Fruit fly (Drosophila melanogaster) whole organism, embryonic: ENCODE data around the gene Obp99c.
A peak's percentile ranks its signal among the peaks of the same experiment; 100 is the strongest.

Source experiments
- ATbp ChIP-seq: fragments of 200-800 bp; sonication (Bioruptor generic); optimal IDR thresholded peaks from 2 replicates; lab custom pipeline; 2017; ENCODE audit warnings: missing biosample characterization, mild to moderate bottlenecking, missing genetic modification characterization, missing genetic modification reagents
- Awh ChIP-seq: fragments of 200-800 bp; sonication (Bioruptor generic); IDR thresholded peaks from 2 replicates; pipeline ENCODE4, ENCODE4 v1.3.6; 2022; ENCODE audit warnings: missing biosample characterization, missing genetic modification characterization
- Bdp1 ChIP-seq: fragments of 200-800 bp; sonication (Bioruptor generic); optimal IDR thresholded peaks from 3 replicates; lab custom pipeline; 2016; ENCODE audit warnings: missing biosample characterization, missing genetic modification characterization
- CG11560 ChIP-seq: fragments of 200-800 bp; sonication (Bioruptor generic); IDR thresholded peaks from 3 replicates; pipeline ENCODE4 v1.3.6; 2022; ENCODE audit warnings: missing biosample characterization, missing genetic modification characterization
- CG11723 ChIP-seq: fragments of 200-800 bp; sonication (Bioruptor generic); optimal IDR thresholded peaks from 2 replicates; lab custom pipeline; 2017; ENCODE audit warnings: missing biosample characterization, mild to moderate bottlenecking, missing genetic modification characterization
- CG12219 ChIP-seq: fragments of 200-800 bp; sonication (Bioruptor generic); optimal IDR thresholded peaks from 3 replicates; lab custom pipeline; 2018; ENCODE audit warnings: missing biosample characterization, mild to moderate bottlenecking, missing genetic modification characterization
- CG12236 ChIP-seq: fragments of 200-800 bp; sonication (Bioruptor generic); optimal IDR thresholded peaks from 2 replicates; lab custom pipeline; 2016; ENCODE audit warnings: missing biosample characterization, missing genetic modification characterization
- CG13296 ChIP-seq: fragments of 200-800 bp; sonication (Bioruptor generic); optimal IDR thresholded peaks from 3 replicates; lab custom pipeline; 2018; ENCODE audit warnings: missing biosample characterization, mild to moderate bottlenecking, missing genetic modification characterization
- CG13894 ChIP-seq: fragments of 200-800 bp; sonication (Bioruptor generic); optimal IDR thresholded peaks from 3 replicates; lab custom pipeline; 2018; ENCODE audit warnings: missing biosample characterization, mild to moderate bottlenecking, missing genetic modification characterization, moderate library complexity
- CG14441 ChIP-seq: fragments of 200-800 bp; sonication (Bioruptor generic); IDR thresholded peaks from 2 replicates; pipeline ENCODE4 v1.3.6; 2022; ENCODE audit warnings: missing biosample characterization, missing genetic modification characterization
- CG14965 ChIP-seq: fragments of 200-800 bp; sonication (Bioruptor generic); optimal IDR thresholded peaks from 2 replicates; lab custom pipeline; 2016; ENCODE audit warnings: missing biosample characterization, missing genetic modification characterization, borderline replicate concordance
- CG16813 ChIP-seq: fragments of 200-800 bp; sonication (Bioruptor generic); IDR thresholded peaks from 3 replicates; pipeline ENCODE4 v1.3.6; 2022; ENCODE audit warnings: missing biosample characterization, missing genetic modification characterization; ENCODE audit not compliant: partially characterized antibody
- CG17385 ChIP-seq: fragments of 200-800 bp; sonication (Bioruptor generic); optimal IDR thresholded peaks from 3 replicates; lab custom pipeline; 2018; ENCODE audit warnings: missing biosample characterization, mild to moderate bottlenecking, missing genetic modification characterization
- CG17802 ChIP-seq: fragments of 200-800 bp; sonication (Bioruptor generic); optimal IDR thresholded peaks from 2 replicates; lab custom pipeline; 2018; ENCODE audit warnings: missing biosample characterization, mild to moderate bottlenecking, missing genetic modification characterization, moderate library complexity
- CG18262 ChIP-seq: fragments of 200-800 bp; optimal IDR thresholded peaks from 3 replicates; lab custom pipeline; 2019; ENCODE audit warnings: missing biosample characterization, mild to moderate bottlenecking, missing genetic modification characterization, moderate library complexity
- CG30403 ChIP-seq: fragments of 200-800 bp; sonication (Bioruptor generic); optimal IDR thresholded peaks from 3 replicates; lab custom pipeline; 2016; ENCODE audit warnings: missing biosample characterization, missing genetic modification characterization
- CG3726 ChIP-seq: fragments of 200-800 bp; sonication (Bioruptor generic); IDR thresholded peaks from 3 replicates; pipeline ENCODE4, ENCODE4 v1.3.6; 2022; ENCODE audit warnings: missing biosample characterization, missing genetic modification characterization
- CG6175 ChIP-seq: fragments of 200-800 bp; sonication (Bioruptor generic); IDR thresholded peaks from 3 replicates; pipeline ENCODE4 v1.3.6; 2022; ENCODE audit warnings: missing biosample characterization, missing genetic modification characterization
- CG6791 ChIP-seq: fragments of 200-800 bp; sonication (Bioruptor generic); IDR thresholded peaks from 3 replicates; pipeline ENCODE4 v1.3.6; 2022; ENCODE audit warnings: missing biosample characterization, missing genetic modification characterization; ENCODE audit not compliant: partially characterized antibody
- CG8359 ChIP-seq: fragments of 200-800 bp; sonication (Bioruptor generic); optimal IDR thresholded peaks from 2 replicates; lab custom pipeline; 2017; ENCODE audit warnings: missing biosample characterization, mild to moderate bottlenecking, missing genetic modification characterization, borderline replicate concordance
- CG8388 ChIP-seq: fragments of 200-800 bp; sonication (Bioruptor generic); optimal IDR thresholded peaks from 2 replicates; lab custom pipeline; 2019; ENCODE audit warnings: missing biosample characterization, mild to moderate bottlenecking, missing genetic modification characterization, moderate library complexity
- CG8478 ChIP-seq: fragments of >200 bp; optimal IDR thresholded peaks from 2 replicates; lab custom pipeline; 2018
- CG8944 ChIP-seq: fragments of 200-800 bp; sonication (Bioruptor generic); optimal IDR thresholded peaks from 3 replicates; lab custom pipeline; 2016; ENCODE audit warnings: missing biosample characterization, missing genetic modification characterization
- CG9876 ChIP-seq: fragments of 200-800 bp; sonication (Bioruptor generic); optimal IDR thresholded peaks from 2 replicates; lab custom pipeline; 2016; ENCODE audit warnings: missing biosample characterization, missing genetic modification characterization
- Doc2 ChIP-seq: fragments of 200-800 bp; sonication (Bioruptor generic); IDR thresholded peaks from 2 replicates; pipeline ENCODE4 v1.3.6; 2022; ENCODE audit warnings: missing biosample characterization, missing genetic modification characterization
- Dref ChIP-seq: fragments of 200-800 bp; sonication (Bioruptor generic); IDR thresholded peaks from 2 replicates; pipeline ENCODE4 v1.3.6; 2022; ENCODE audit warnings: missing biosample characterization, missing genetic modification characterization
- HLHmδ ChIP-seq: fragments of 200-800 bp; sonication (Bioruptor generic); optimal IDR thresholded peaks from 2 replicates; lab custom pipeline; 2018; ENCODE audit warnings: missing biosample characterization, mild to moderate bottlenecking, missing genetic modification characterization, moderate library complexity
- Hr39 ChIP-seq: fragments of >200 bp; optimal IDR thresholded peaks from 2 replicates; lab custom pipeline; 2017
- NK7.1 ChIP-seq: fragments of 200-800 bp; sonication (Bioruptor generic); optimal IDR thresholded peaks from 3 replicates; lab custom pipeline; 2016; ENCODE audit warnings: missing biosample characterization, missing genetic modification characterization
- Nf-YC ChIP-seq: fragments of 200-800 bp; optimal IDR thresholded peaks from 3 replicates; lab custom pipeline; 2019; ENCODE audit warnings: missing biosample characterization, mild to moderate bottlenecking, missing genetic modification characterization, moderate library complexity
- NfI ChIP-seq: fragments of 200-800 bp; sonication (Bioruptor generic); optimal IDR thresholded peaks from 3 replicates; lab custom pipeline; 2018; ENCODE audit warnings: missing biosample characterization, mild to moderate bottlenecking, missing genetic modification characterization, moderate library complexity
- Rfx ChIP-seq: fragments of 200-800 bp; sonication (Bioruptor generic); IDR thresholded peaks from 2 replicates; pipeline ENCODE4 v1.3.6; 2022; ENCODE audit warnings: missing biosample characterization, missing genetic modification characterization
- Side ChIP-seq: fragments of 200-800 bp; sonication (Bioruptor generic); optimal IDR thresholded peaks from 2 replicates; lab custom pipeline; 2016; ENCODE audit warnings: missing biosample characterization, missing genetic modification characterization
- Sin3A ChIP-seq: fragments of >200 bp; optimal IDR thresholded peaks from 2 replicates; lab custom pipeline; 2018
- Sox100B ChIP-seq: fragments of 200-800 bp; sonication (Bioruptor generic); optimal IDR thresholded peaks from 3 replicates; lab custom pipeline; 2018; ENCODE audit warnings: missing biosample characterization, mild to moderate bottlenecking, missing genetic modification characterization
- bsh ChIP-seq, 2 experiments: fragments of 200-800 bp; sonication (Bioruptor generic); optimal IDR thresholded peaks; 2 replicates each; lab custom pipeline; 2017 to 2018; ENCODE audit warnings: mild to moderate bottlenecking in 2 of 2, missing biosample characterization in 2 of 2, missing genetic modification characterization in 2 of 2, moderate library complexity in 1 of 2
- dysf ChIP-seq: fragments of 200-800 bp; sonication (Bioruptor generic); IDR thresholded peaks from 3 replicates; pipeline ENCODE4 v1.3.6; 2022; ENCODE audit warnings: missing biosample characterization, missing genetic modification characterization
- gro ChIP-seq: fragments of 200-800 bp; sonication (Bioruptor generic); optimal IDR thresholded peaks from 2 replicates; lab custom pipeline; 2016; ENCODE audit warnings: missing biosample characterization, missing genetic modification characterization
- gsb ChIP-seq: fragments of 200-800 bp; sonication (Bioruptor generic); IDR thresholded peaks from 2 replicates; pipeline ENCODE4 v1.3.6; 2022; ENCODE audit warnings: missing biosample characterization, missing genetic modification characterization
- mam ChIP-seq: fragments of 200-800 bp; sonication (Bioruptor generic); optimal IDR thresholded peaks from 3 replicates; lab custom pipeline; 2016; ENCODE audit warnings: missing biosample characterization, missing genetic modification characterization
- oc ChIP-seq: fragments of 200-800 bp; sonication (Bioruptor generic); optimal IDR thresholded peaks from 2 replicates; lab custom pipeline; 2018; ENCODE audit warnings: missing biosample characterization, mild to moderate bottlenecking, missing genetic modification characterization, moderate library complexity
- odd ChIP-seq: fragments of 200-800 bp; sonication (Bioruptor generic); optimal IDR thresholded peaks from 2 replicates; lab custom pipeline; 2017; ENCODE audit warnings: missing biosample characterization, mild to moderate bottlenecking, missing genetic modification characterization
- ro ChIP-seq: fragments of 200-800 bp; sonication (Bioruptor generic); IDR thresholded peaks from 2 replicates; pipeline ENCODE4 v1.3.6; 2022; ENCODE audit warnings: missing biosample characterization, missing genetic modification characterization
- sens-2 ChIP-seq: fragments of 200-800 bp; sonication (Bioruptor generic); IDR thresholded peaks from 2 replicates; pipeline ENCODE4 v1.3.6; 2022; ENCODE audit warnings: missing biosample characterization, missing genetic modification characterization

The Obp99c gene

DNA sequence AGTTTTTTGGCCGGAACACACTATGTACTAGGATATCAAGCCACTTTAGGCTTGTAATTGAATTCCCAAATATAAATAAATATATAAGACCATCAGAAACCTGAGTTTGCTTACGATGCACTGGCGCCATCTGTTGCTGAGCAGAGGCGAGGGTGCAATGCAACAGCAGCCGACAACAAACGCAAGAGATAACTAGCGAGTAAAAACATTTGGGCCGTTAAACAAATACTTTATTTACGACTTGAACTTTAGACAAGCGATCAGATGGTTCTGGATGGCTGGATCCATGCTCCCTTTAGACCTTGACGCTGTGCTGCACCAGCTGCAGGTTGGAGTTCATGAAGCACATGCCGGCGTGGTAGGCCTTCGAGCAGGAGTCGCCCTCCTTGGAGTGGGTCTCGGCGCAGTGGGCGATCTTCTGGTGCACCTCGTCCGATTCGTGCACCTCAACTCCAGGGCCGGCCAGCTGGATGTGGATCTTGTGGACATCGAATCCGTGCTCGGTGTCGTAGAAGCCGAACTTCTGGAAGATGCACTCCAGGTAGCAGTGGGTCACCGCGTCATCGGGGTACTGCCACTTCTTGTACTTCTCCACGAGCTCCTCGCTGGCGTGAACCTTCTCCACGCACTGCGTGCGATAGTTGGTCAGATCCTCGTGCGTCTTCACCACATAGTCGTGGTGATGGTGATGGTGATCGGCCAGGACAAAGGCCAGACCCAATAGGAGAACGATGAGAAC lies 27.1 kb upstream of the Obp99c start (continued):
- TF ChIP-seq gro (GFP tag; lab: Kevin White, UChicago) (no peak), CG8478 (lab: Kevin White, UChicago) (peak; percentile 34), bsh (GFP tag; optimal IDR thresholded peaks at IDR 0.05; lab: Kevin White, UChicago) (peak in 1 of 2 experiments; percentile 1), CG17385 (GFP tag; lab: Kevin White, UChicago) (no peak), gsb (GFP tag; lab: Robert Waterston, UW) (0 out of 2 replicates have a peak, but pooled peaks have one; percentile 20), Rfx (0 out of 2 replicates have a peak, but pooled peaks have one; percentile 13), CG6175 (GFP tag; lab: Robert Waterston, UW) (no peak), ro (no peak), CG9876 (GFP tag; lab: Kevin White, UChicago) (no peak), Sin3A (lab: Kevin White, UChicago) (no peak), CG17802 (tag; lab: Kevin White, UChicago) (no peak), Doc2 (GFP tag; lab: Robert Waterston, UW) (no peak), Awh (GFP tag; lab: Robert Waterston, UW) (no peak), NfI (GFP tag; lab: Kevin White, UChicago) (peak; percentile 28), Sox100B (GFP tag; lab: Kevin White, UChicago) (peak; percentile 15), CG11723 (GFP tag; lab: Kevin White, UChicago) (no peak), CG6791 (no peak; the same call in 2 of the 3 replicates), CG3726 (GFP tag; lab: Robert Waterston, UW) (no peak), sens-2 (GFP tag; lab: Robert Waterston, UW) (no peak), CG14965 (GFP tag; lab: Kevin White, UChicago) (peak; percentile 78), NK7.1 (GFP tag; lab: Kevin White, UChicago) (no peak), dysf (GFP tag; lab: Robert Waterston, UW) (0 out of 3 replicates have a peak, but pooled peaks have one; percentile 17), HLHmδ (GFP tag; lab: Kevin White, UChicago) (peak; percentile 47), Side (GFP tag; lab: Kevin White, UChicago) (no peak), Dref (GFP tag; lab: Robert Waterston, UW) (no peak), CG12236 (GFP tag; lab: Kevin White, UChicago) (no peak), CG14441 (GFP tag; lab: Robert Waterston, UW) (no peak), CG8359 (GFP tag; lab: Kevin White, UChicago) (peak; percentile 33)

dm6 chr3R:29715277-29715676 lies 26.2 kb upstream of the Obp99c start, which contains the start of gene Dup99B:
TSS of gene Dup99B (minus strand) at chr3R:29715377.
- no peak for TF ChIP-seq CG12219 (GFP tag; lab: Kevin White, UChicago)
- TF ChIP-seq CG13894, result no peak
- no peak for TF ChIP-seq CG30403
- no peak for TF ChIP-seq CG18262
- TF ChIP-seq Bdp1 (GFP tag; lab: Kevin White, UChicago), result no peak
- TF ChIP-seq odd (GFP tag; lab: Kevin White, UChicago), result no peak
- no peak for TF ChIP-seq ATbp
- TF ChIP-seq mam, result no peak
- TF ChIP-seq CG13296, result no peak
- TF ChIP-seq CG16813, result no peak
- no peak for TF ChIP-seq CG8944 (GFP tag; lab: Kevin White, UChicago)
- TF ChIP-seq Hr39 (lab: Kevin White, UChicago), result no peak
- no peak for TF ChIP-seq oc (tag; lab: Kevin White, UChicago)
- no peak for TF ChIP-seq CG11560 (tag; lab: Robert Waterston, UW)
- TF ChIP-seq CG8388 (GFP tag; lab: Kevin White, UChicago), result no peak
- TF ChIP-seq Nf-YC (tag; lab: Kevin White, UChicago), result no peak
- TF ChIP-seq gro (GFP tag; lab: Kevin White, UChicago), result no peak
- TF ChIP-seq CG14965 (GFP tag; lab: Kevin White, UChicago), result no peak
